Fruit fly (Drosophila melanogaster): ENCODE data around the gene Whamy.

The Whamy gene

DNA sequence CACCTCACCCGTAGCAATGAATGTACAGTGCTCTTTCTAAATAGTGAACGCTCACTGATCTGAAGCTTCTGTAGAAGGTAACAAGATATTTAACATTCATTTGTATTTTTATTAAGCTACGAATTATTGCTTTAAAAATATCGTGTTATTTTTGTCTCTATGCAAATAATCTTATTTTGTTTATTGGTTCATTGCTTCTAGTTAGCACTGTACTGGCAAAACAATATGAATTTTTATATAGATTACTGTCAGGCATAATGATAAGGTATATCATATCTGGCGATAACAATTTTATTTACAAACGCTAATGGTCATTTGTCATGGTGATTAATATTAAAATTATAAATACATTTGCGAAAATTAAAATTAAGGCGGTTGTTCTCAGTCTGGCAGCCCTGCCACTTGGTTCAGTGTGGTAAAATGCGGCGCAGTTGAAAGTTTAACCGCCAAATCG is 2.7 kb downstream of the Whamy start, which contains the start of gene CG9471 (continued):
- TF ChIP-seq CG17186 (GFP tag; optimal IDR thresholded peaks at IDR 0.05) (peak; percentile 16), wor (GFP tag; IDR thresholded peaks at IDR 0.05) (peak; percentile 83), CG4404 (GFP tag; IDR thresholded peaks at IDR 0.05) (peak; percentile 79), bcd (GFP tag; optimal IDR thresholded peaks at IDR 0.05) (peak; percentile 87), pfk (GFP tag; optimal IDR thresholded peaks at IDR 0.05) (peak; percentile 25), br (optimal IDR thresholded peaks at IDR 0.05) (no peak), CG7963 (GFP tag; IDR thresholded peaks at IDR 0.05; ENCODE audit: partially characterized antibody) (no peak), gcm (GFP tag; optimal IDR thresholded peaks at IDR 0.05) (peak; percentile 94), sima (GFP tag; optimal IDR thresholded peaks at IDR 0.05) (peak; percentile 7), ato (GFP tag; IDR thresholded peaks at IDR 0.05; ENCODE audit: partially characterized antibody) (no peak), Pdp1 (GFP tag; optimal IDR thresholded peaks at IDR 0.05) (peak; percentile 88 to 92), HLHmδ (GFP tag; optimal IDR thresholded peaks at IDR 0.05) (no peak), CG5245 (GFP tag; optimal IDR thresholded peaks at IDR 0.05) (peak; percentile 77), otp (GFP tag; IDR thresholded peaks at IDR 0.05) (peak; percentile 85; the same call in 2 of the 3 replicates), CG8944 (GFP tag; optimal IDR thresholded peaks at IDR 0.05) (peak; percentile 88), CG10267 (tag; optimal IDR thresholded peaks at IDR 0.05) (peak; percentile 89), croc (GFP tag; conservative IDR thresholded peaks at IDR 0.05) (peak; percentile 80), trh (GFP tag; optimal IDR thresholded peaks at IDR 0.05) (peak; percentile 69), CG5180 (GFP tag; optimal IDR thresholded peaks at IDR 0.05) (peak; percentile 70), CG5953 (GFP tag; IDR thresholded peaks at IDR 0.05) (peak; percentile 83), Spps (tag; optimal IDR thresholded peaks at IDR 0.05) (peak; percentile 83), CG30431 (GFP tag; optimal IDR thresholded peaks at IDR 0.05) (peak; percentile 72), CG14014 (GFP tag; IDR thresholded peaks at IDR 0.05) (peak; percentile 93), jumu (GFP tag; optimal IDR thresholded peaks at IDR 0.05) (peak; percentile 86), CG12219 (GFP tag; optimal IDR thresholded peaks at IDR 0.05) (peak; percentile 86), zen2 (GFP tag; IDR thresholded peaks at IDR 0.05; ENCODE audit: partially characterized antibody) (no peak), her (GFP tag; optimal IDR thresholded peaks at IDR 0.05) (peak; percentile 81), Fer3 (tag; optimal IDR thresholded peaks at IDR 0.05) (peak; percentile 94), Med (GFP tag) (peak; percentile 96), CG13123 (GFP tag; optimal IDR thresholded peaks at IDR 0.05) (peak; percentile 83), CG31441 (GFP tag; IDR thresholded peaks at IDR 0.05) (peak; percentile 95), Drgx (GFP tag; IDR thresholded peaks at IDR 0.05) (peak; percentile 94), Dref (GFP tag; IDR thresholded peaks at IDR 0.05) (0 out of 2 replicates have a peak, but pooled peaks have one; percentile 27), crp (GFP tag; optimal IDR thresholded peaks at IDR 0.05) (peak in 1 of 2 experiments; percentile 38), Mes4 (GFP tag; optimal IDR thresholded peaks at IDR 0.05) (peak; percentile 83), CG9215 (GFP tag; IDR thresholded peaks at IDR 0.05) (peak; percentile 87), CG2116 (GFP tag; optimal IDR thresholded peaks at IDR 0.05) (peak; percentile 69), Nf-YB (GFP tag; optimal IDR thresholded peaks at IDR 0.05) (peak; percentile 75), Neu2 (GFP tag; optimal IDR thresholded peaks at IDR 0.05; ENCODE audit: borderline replicate concordance) (peak; percentile 65), lmd (GFP tag; IDR thresholded peaks at IDR 0.05) (peak; percentile 92), Abd-B (GFP tag; optimal IDR thresholded peaks at IDR 0.05) (peak; percentile 90), CG15514 (GFP tag; optimal IDR thresholded peaks at IDR 0.05) (peak; percentile 87), CG10274 (GFP tag; optimal IDR thresholded peaks at IDR 0.05) (peak; percentile 64), CG18764 (GFP tag; optimal IDR thresholded peaks at IDR 0.05) (peak; percentile 82), CG31365 (tag; optimal IDR thresholded peaks at IDR 0.05) (peak; percentile 47), tgo (GFP tag; IDR thresholded peaks at IDR 0.05) (peak; percentile 92), CG15479 (GFP tag; optimal IDR thresholded peaks at IDR 0.05) (no peak), CG30020 (tag; optimal IDR thresholded peaks at IDR 0.05) (peak; percentile 51), ci (GFP tag; IDR thresholded peaks at IDR 0.05) (peak; percentile 94), bsh (GFP tag; optimal IDR thresholded peaks at IDR 0.05) (peak; percentile 73 to 93)

Data from whole organism, embryonic.